Worm (Caenorhabditis elegans) whole organism, L4 larva: ENCODE measurements around the gene C05C12.5.

Source experiments
- F10B5.3 ChIP-seq: sonication (generic microtip); optimal IDR thresholded peaks from 2 replicates; lab custom pipeline; 2016; ENCODE audit warnings: mild to moderate bottlenecking, missing genetic modification characterization, missing compliant biosample characterization
- R02D3.7 ChIP-seq: fragments of 150-350 bp; sonication (generic microtip); optimal IDR thresholded peaks from 3 replicates; lab custom pipeline; 2014; ENCODE audit warnings: missing biosample characterization, missing genetic modification characterization
- T20F7.1 ChIP-seq: fragments of 200-800 bp; sonication (Bioruptor generic); optimal IDR thresholded peaks from 2 replicates; lab custom pipeline; 2018; ENCODE audit warnings: mild to moderate bottlenecking, missing genetic modification characterization, missing compliant biosample characterization
- arid-1 ChIP-seq: fragments of 200-800 bp; sonication (Bioruptor generic); conservative IDR thresholded peaks from 2 replicates; pipeline ENCODE4 v1.3.6; 2022; ENCODE audit warnings: missing genetic modification reagents, missing genetic modification characterization, missing compliant biosample characterization
- ceh-44 ChIP-seq: fragments of 200-800 bp; sonication (Bioruptor generic); IDR thresholded peaks from 2 replicates; pipeline ENCODE4 v1.3.6; 2022; ENCODE audit warnings: missing genetic modification reagents, missing genetic modification characterization, missing compliant biosample characterization
- ceh-62 ChIP-seq: sonication (generic microtip); optimal IDR thresholded peaks from 2 replicates; lab custom pipeline; 2017; ENCODE audit warnings: missing biosample characterization, missing genetic modification characterization
- cey-2 ChIP-seq: sonication (generic microtip); optimal IDR thresholded peaks from 3 replicates; lab custom pipeline; 2017; ENCODE audit warnings: missing genetic modification characterization, mild to moderate bottlenecking, missing compliant biosample characterization, antibody characterized with exemption, borderline replicate concordance; ENCODE audit not compliant: insufficient read depth
- dmd-6 ChIP-seq: fragments of 200-800 bp; sonication (Bioruptor generic); IDR thresholded peaks from 2 replicates; pipeline ENCODE4 v1.3.6; 2022; ENCODE audit warnings: missing genetic modification reagents, missing genetic modification characterization, missing compliant biosample characterization
- dpl-1 ChIP-seq: fragments of 150-350 bp; optimal IDR thresholded peaks from 2 replicates; lab custom pipeline; 2014; ENCODE audit warnings: missing biosample characterization, missing genetic modification reagents, missing genetic modification characterization
- egl-43 ChIP-seq: fragments of 200-800 bp; sonication (Bioruptor generic); IDR thresholded peaks from 2 replicates; pipeline ENCODE4 v1.3.6; 2022; ENCODE audit warnings: missing genetic modification reagents, missing genetic modification characterization, missing compliant biosample characterization
- gei-8 ChIP-seq: fragments of 200-800 bp; sonication (Bioruptor generic); optimal IDR thresholded peaks from 2 replicates; lab custom pipeline; 2018; ENCODE audit warnings: mild to moderate bottlenecking, missing genetic modification characterization, missing compliant biosample characterization
- hlh-11 ChIP-seq: fragments of 200-800 bp; sonication (Bioruptor generic); optimal IDR thresholded peaks from 2 replicates; lab custom pipeline; 2018; ENCODE audit warnings: mild to moderate bottlenecking, missing genetic modification characterization, missing compliant biosample characterization
- hlh-30 ChIP-seq: sonication (generic microtip); optimal IDR thresholded peaks from 2 replicates; lab custom pipeline; 2017; ENCODE audit warnings: antibody characterized with exemption, mild to moderate bottlenecking, missing genetic modification characterization, missing compliant biosample characterization; ENCODE audit not compliant: insufficient read depth
- lin-1 ChIP-seq: fragments of 200-800 bp; sonication (Bioruptor generic); IDR thresholded peaks from 2 replicates; pipeline ENCODE4 v1.3.6; 2022; ENCODE audit warnings: missing genetic modification reagents, missing genetic modification characterization, missing compliant biosample characterization
- lin-13 ChIP-seq: fragments of 150-350 bp; optimal IDR thresholded peaks from 2 replicates; lab custom pipeline; 2014; ENCODE audit warnings: missing biosample characterization, missing genetic modification reagents, missing genetic modification characterization
- lin-15B ChIP-seq: fragments of 150-350 bp; sonication (generic microtip); optimal IDR thresholded peaks from 3 replicates; lab custom pipeline; 2014; ENCODE audit warnings: missing biosample characterization, missing genetic modification characterization
- lsy-2 ChIP-seq, 2 experiments: fragments of 150-350 bp in 1 of 2; sonication (generic microtip) in 1 of 2; optimal IDR thresholded peaks; 2 replicates each; lab custom pipeline; 2014 to 2017; ENCODE audit warnings: missing biosample characterization in 2 of 2, missing genetic modification characterization in 2 of 2
- mes-2 ChIP-seq: sonication (generic microtip); optimal IDR thresholded peaks from 2 replicates; lab custom pipeline; 2016; ENCODE audit warnings: missing genotype, mild to moderate bottlenecking, missing genetic modification characterization, missing compliant biosample characterization; ENCODE audit not compliant: poor library complexity, severe bottlenecking
- mxl-2 ChIP-seq: fragments of 200-800 bp; sonication (Bioruptor generic); conservative IDR thresholded peaks from 2 replicates; pipeline ENCODE4 v1.3.6; 2022; ENCODE audit warnings: missing genetic modification reagents, missing genetic modification characterization, missing compliant biosample characterization
- mxl-3 ChIP-seq: fragments of 200-800 bp; sonication (Bioruptor generic); optimal IDR thresholded peaks from 2 replicates; lab custom pipeline; 2018; ENCODE audit warnings: mild to moderate bottlenecking, missing genetic modification characterization, missing compliant biosample characterization
- nhr-42 ChIP-seq: fragments of 200-800 bp; sonication (Bioruptor generic); IDR thresholded peaks from 2 replicates; pipeline ENCODE4 v1.3.6; 2022; ENCODE audit warnings: missing genetic modification characterization, missing compliant biosample characterization
- nhr-6 ChIP-seq: fragments of 150-350 bp; optimal IDR thresholded peaks from 2 replicates; lab custom pipeline; 2014; ENCODE audit warnings: missing biosample characterization, missing genetic modification characterization
- pha-4 ChIP-seq, 2 experiments: fragments of 150-350 bp in 1 of 2; fragments of 200-800 bp in 1 of 2; sonication (Bioruptor generic) in 1 of 2; IDR thresholded peaks in 1 of 2; optimal IDR thresholded peaks in 1 of 2; 2 replicates each; pipeline versions ENCODE4 v1.3.6 to Lab custom; 2014 to 2022; ENCODE audit warnings: missing genetic modification characterization in 2 of 2, missing genetic modification reagents in 2 of 2, missing biosample characterization in 1 of 2, missing compliant biosample characterization in 1 of 2
- pqm-1 ChIP-seq: sonication (generic microtip); optimal IDR thresholded peaks from 2 replicates; lab custom pipeline; 2017; ENCODE audit warnings: missing biosample characterization, missing genetic modification characterization
- snpc-4 ChIP-seq: fragments of 150-350 bp; optimal IDR thresholded peaks from 2 replicates; lab custom pipeline; 2014; ENCODE audit warnings: missing biosample characterization, missing genetic modification characterization
- tra-1 ChIP-seq: fragments of 200-800 bp; sonication (Bioruptor generic); IDR thresholded peaks from 2 replicates; pipeline ENCODE4 v1.3.6; 2022; ENCODE audit warnings: missing genetic modification reagents, missing genetic modification characterization, missing compliant biosample characterization
- unc-39 ChIP-seq: sonication (generic microtip); optimal IDR thresholded peaks from 2 replicates; lab custom pipeline; 2017; ENCODE audit warnings: missing biosample characterization, missing genetic modification characterization
- unc-62 ChIP-seq, 3 experiments: fragments of 150-350 bp in 1 of 3; sonication (generic microtip); optimal IDR thresholded peaks in 2 of 3; peaks in 1 of 3; 1 replicate in 1 of 3; 2 replicates in 2 of 3; lab custom pipeline; 2014 to 2017; ENCODE audit warnings: missing biosample characterization in 3 of 3, missing genetic modification characterization in 3 of 3, missing genetic modification reagents in 3 of 3, missing genotype in 1 of 3
- zip-11 ChIP-seq: fragments of 200-800 bp; sonication (Bioruptor generic); IDR thresholded peaks from 2 replicates; pipeline ENCODE4 v1.3.6; 2022; ENCODE audit warnings: missing genetic modification characterization, missing compliant biosample characterization
- ztf-7 ChIP-seq: fragments of 150-350 bp; optimal IDR thresholded peaks from 2 replicates; lab custom pipeline; 2014; ENCODE audit warnings: missing biosample characterization, missing genetic modification characterization

Gene C05C12.5

DNA sequence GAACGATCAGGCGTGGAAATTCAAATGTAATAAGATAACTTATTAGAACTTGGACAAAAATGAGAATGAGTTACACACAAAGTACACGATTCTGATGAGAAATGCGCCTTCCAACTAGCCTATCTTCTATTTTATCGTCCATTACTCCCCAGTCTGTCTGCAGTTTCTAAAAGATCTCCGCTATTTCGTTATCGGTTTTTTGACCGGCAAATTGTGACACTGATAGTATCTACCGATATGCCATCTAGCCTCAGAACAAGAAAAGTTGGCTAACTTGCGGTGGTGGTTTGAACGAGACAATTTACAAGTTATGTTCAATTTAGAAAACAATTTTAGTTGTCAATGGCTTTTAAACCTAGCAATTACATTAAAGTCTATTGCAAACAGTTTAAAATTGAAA is 49.4 kb downstream of the C05C12.5 start (continued):
- TF ChIP-seq cey-2 (peak; percentile 48), tra-1 (GFP tag; lab: Robert Waterston, UW) (0 out of 2 replicates have a peak, but pooled peaks have one; percentile 30), unc-62 (GFP tag; optimal IDR thresholded peaks at IDR 0.05 in 1 of 2; lab: Kevin White, UChicago) (peak in 1 of 2 experiments; percentile 96), unc-62 (tag; optimal IDR thresholded peaks at IDR 0.05; lab: Kevin White, UChicago) (no peak), pqm-1 (tag; lab: Kevin White, UChicago) (peak; percentile 95), dmd-6 (GFP tag; lab: Robert Waterston, UW) (peak; percentile 57), zip-11 (GFP tag; lab: Robert Waterston, UW) (no peak), mxl-3 (GFP tag; lab: Kevin White, UChicago) (peak; percentile 30), hlh-30 (tag; lab: Kevin White, UChicago) (no peak), F10B5.3 (no peak), mxl-2 (GFP tag; lab: Robert Waterston, UW) (no peak), hlh-11 (tag; lab: Kevin White, UChicago) (peak; percentile 39), R02D3.7 (tag; lab: Kevin White, UChicago) (no peak), ceh-62 (tag; lab: Kevin White, UChicago) (no peak), snpc-4 (tag; lab: Kevin White, UChicago) (no peak), lin-15B (tag; lab: Kevin White, UChicago) (no peak), lin-1 (GFP tag; lab: Robert Waterston, UW) (0 out of 2 replicates have a peak, but pooled peaks have one; percentile 8), gei-8 (GFP tag; lab: Kevin White, UChicago) (no peak), nhr-6 (tag; lab: Kevin White, UChicago) (no peak), ceh-44 (GFP tag; lab: Robert Waterston, UW) (no peak), ztf-7 (tag; lab: Kevin White, UChicago) (no peak), lin-13 (GFP tag; lab: Kevin White, UChicago) (no peak), arid-1 (no peak), mes-2 (tag; lab: Kevin White, UChicago) (no peak)

DNA sequence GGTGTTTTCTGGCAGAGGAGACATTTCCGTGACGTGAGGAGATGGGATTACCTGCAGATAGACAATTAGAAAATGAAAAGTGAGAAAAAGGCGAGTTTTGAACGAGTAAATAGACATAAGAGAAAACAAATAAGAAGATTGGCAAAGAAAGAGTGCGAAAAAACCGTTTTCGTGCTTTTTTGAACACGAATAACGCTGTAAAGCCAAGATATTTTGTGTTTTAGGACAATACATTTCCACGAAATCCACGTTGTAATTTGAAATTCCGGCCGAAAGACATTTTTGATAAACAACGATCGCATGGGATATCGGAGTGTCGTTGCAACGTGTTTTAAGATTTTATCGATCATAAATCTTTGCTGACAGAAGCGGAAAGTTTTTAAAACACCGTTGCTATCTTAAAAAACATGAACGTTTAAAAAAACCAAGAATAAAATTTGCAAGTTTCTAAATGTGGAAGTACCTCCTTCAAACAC is 50.2 kb downstream of the C05C12.5 start, which contains the start of gene adk-1:
adk-1 (minus strand) TSS at position 51 of the 476 bp plus-strand sequence.
- TF ChIP-seq unc-39 (tag; lab: Kevin White, UChicago) (no peak), lsy-2 (tag; optimal IDR thresholded peaks at IDR 0.05; lab: Kevin White, UChicago) (peak in 1 of 2 experiments; percentile 13), dpl-1 (peak; percentile 36), egl-43 (GFP tag; lab: Robert Waterston, UW) (no peak), mxl-2 (GFP tag; lab: Robert Waterston, UW) (no peak), nhr-42 (GFP tag; lab: Robert Waterston, UW) (no peak), nhr-6 (tag; lab: Kevin White, UChicago) (peak; percentile 16), pha-4 (GFP tag; IDR thresholded peaks at IDR 0.05; lab: Robert Waterston, UW) (no peak), pha-4 (tag; optimal IDR thresholded peaks at IDR 0.05; lab: Kevin White, UChicago) (no peak), pqm-1 (tag; lab: Kevin White, UChicago) (no peak), cey-2 (no peak), T20F7.1 (GFP tag; lab: Kevin White, UChicago) (peak; percentile 86)
